Fruit fly (Drosophila melanogaster): ENCODE data around the gene trk.
A peak's percentile ranks its signal among the peaks of the same experiment; 100 is the strongest.

trk gene

dm6 chr2L:10305538-10306147 is 33.5 kb upstream of the trk start:
- TF ChIP-seq Rel (GFP tag; optimal IDR thresholded peaks at IDR 0.05) = no peak
- peak; percentile 92 for TF ChIP-seq Rel (tag; optimal IDR thresholded peaks at IDR 0.05)
- no peak for TF ChIP-seq Myc (optimal IDR thresholded peaks at IDR 0.05)

DNA sequence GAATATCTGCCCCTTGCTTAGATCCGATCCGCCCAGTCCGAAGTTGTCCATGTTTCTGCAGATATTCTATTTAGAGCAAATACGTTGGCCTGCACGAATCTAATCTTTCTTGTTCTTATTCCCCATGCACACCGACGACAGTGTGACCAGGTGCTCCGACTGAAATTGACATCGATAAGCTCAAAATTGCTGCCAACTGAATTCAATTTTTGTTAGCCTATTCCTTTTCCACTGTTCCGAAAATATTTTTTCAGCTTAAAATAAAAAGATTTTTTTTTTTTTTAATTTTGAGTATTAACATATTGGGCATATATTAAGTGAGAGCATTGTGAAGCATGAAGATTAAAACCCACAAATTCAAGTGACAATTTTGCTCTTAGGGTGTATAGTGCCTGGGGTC is 31.7 kb upstream of the trk start, which contains the start of gene nmd:
nmd (minus strand) TSS at position 162 of the 400 bp plus-strand sequence.
- TF ChIP-seq dmrt93B (GFP tag; optimal IDR thresholded peaks at IDR 0.05) (no peak), tai (GFP tag; optimal IDR thresholded peaks at IDR 0.05) (no peak), HLH106 (tag; optimal IDR thresholded peaks at IDR 0.05) (peak; percentile 21), woc (GFP tag; optimal IDR thresholded peaks at IDR 0.05) (peak; percentile 69), foxo (GFP tag; optimal IDR thresholded peaks at IDR 0.05) (no peak), Rel (GFP tag; optimal IDR thresholded peaks at IDR 0.05) (no peak), Rel (tag; optimal IDR thresholded peaks at IDR 0.05) (peak; percentile 70), CG32264 (GFP tag; optimal IDR thresholded peaks at IDR 0.05) (no peak), usp (GFP tag; optimal IDR thresholded peaks at IDR 0.05) (no peak), OdsH (GFP tag; optimal IDR thresholded peaks at IDR 0.05) (no peak), Dif (GFP tag; optimal IDR thresholded peaks at IDR 0.05; ENCODE audit: partially characterized antibody) (no peak), Sp1 (GFP tag; optimal IDR thresholded peaks at IDR 0.05) (no peak), fru (GFP tag; optimal IDR thresholded peaks at IDR 0.05) (no peak), Abd-B (GFP tag; optimal IDR thresholded peaks at IDR 0.05) (no peak), Vsx2 (GFP tag; optimal IDR thresholded peaks at IDR 0.05; ENCODE audit: partially characterized antibody) (no peak)

- no peak for TF ChIP-seq OdsH (GFP tag; optimal IDR thresholded peaks at IDR 0.05)
- TF ChIP-seq ey (GFP tag; optimal IDR thresholded peaks at IDR 0.05) = no peak
- TF ChIP-seq brk (GFP tag; optimal IDR thresholded peaks at IDR 0.05) = no peak
- TF ChIP-seq Dfd (GFP tag; optimal IDR thresholded peaks at IDR 0.05) = no peak
- no peak for TF ChIP-seq dsf (GFP tag; optimal IDR thresholded peaks at IDR 0.05; ENCODE audit: borderline replicate concordance)
- no peak for TF ChIP-seq GATAd (GFP tag; optimal IDR thresholded peaks at IDR 0.05)
Observed at dm6 chr2L:10301918-10302317, 29.8 kb upstream of the trk start, which contains the start of gene CG13138. Gene CG13138 (minus strand): TSS chr2L:10302018.

dm6 chr2L:10299810-10300147 is 27.7 kb upstream of the trk start, which contains the start of gene CYLD:
Gene CYLD (minus strand): TSS chr2L:10299847.
- TF ChIP-seq OdsH (GFP tag; optimal IDR thresholded peaks at IDR 0.05) = peak; percentile 50
- no peak for TF ChIP-seq sv (GFP tag; optimal IDR thresholded peaks at IDR 0.05)
- TF ChIP-seq sage (GFP tag; optimal IDR thresholded peaks at IDR 0.05) = peak; percentile 7
- no peak for TF ChIP-seq h (GFP tag; optimal IDR thresholded peaks at IDR 0.05)
- TF ChIP-seq foxo (GFP tag; optimal IDR thresholded peaks at IDR 0.05) = peak in 1 of 2 experiments; percentile 62
- peak; percentile 64 for TF ChIP-seq rgr (GFP tag; optimal IDR thresholded peaks at IDR 0.05)
- TF ChIP-seq Vsx2 (GFP tag; optimal IDR thresholded peaks at IDR 0.05; ENCODE audit: partially characterized antibody) = no peak
- TF ChIP-seq Myc (optimal IDR thresholded peaks at IDR 0.05) = no peak
- TF ChIP-seq usp (GFP tag; optimal IDR thresholded peaks at IDR 0.05) = no peak
- peak; percentile 25 for TF ChIP-seq psq (GFP tag; optimal IDR thresholded peaks at IDR 0.05)
- peak; percentile 34 for TF ChIP-seq CG9705 (GFP tag; optimal IDR thresholded peaks at IDR 0.05)
- no peak for TF ChIP-seq dmrt93B (GFP tag; optimal IDR thresholded peaks at IDR 0.05)
- TF ChIP-seq brk (GFP tag; optimal IDR thresholded peaks at IDR 0.05) = peak; percentile 68
- TF ChIP-seq tai (GFP tag; optimal IDR thresholded peaks at IDR 0.05) = no peak
- peak; percentile 70 for TF ChIP-seq Hnf4 (GFP tag; optimal IDR thresholded peaks at IDR 0.05)
- peak; percentile 56 for TF ChIP-seq Jra (GFP tag; optimal IDR thresholded peaks at IDR 0.05)
- peak; percentile 60 for TF ChIP-seq HLH106 (tag; optimal IDR thresholded peaks at IDR 0.05)
- peak; percentile 4 for TF ChIP-seq woc (GFP tag; optimal IDR thresholded peaks at IDR 0.05)
- TF ChIP-seq ey (GFP tag; optimal IDR thresholded peaks at IDR 0.05) = peak; percentile 14
- TF ChIP-seq Sp1 (GFP tag; optimal IDR thresholded peaks at IDR 0.05) = no peak
- TF ChIP-seq Dif (GFP tag; optimal IDR thresholded peaks at IDR 0.05; ENCODE audit: partially characterized antibody) = no peak

DNA sequence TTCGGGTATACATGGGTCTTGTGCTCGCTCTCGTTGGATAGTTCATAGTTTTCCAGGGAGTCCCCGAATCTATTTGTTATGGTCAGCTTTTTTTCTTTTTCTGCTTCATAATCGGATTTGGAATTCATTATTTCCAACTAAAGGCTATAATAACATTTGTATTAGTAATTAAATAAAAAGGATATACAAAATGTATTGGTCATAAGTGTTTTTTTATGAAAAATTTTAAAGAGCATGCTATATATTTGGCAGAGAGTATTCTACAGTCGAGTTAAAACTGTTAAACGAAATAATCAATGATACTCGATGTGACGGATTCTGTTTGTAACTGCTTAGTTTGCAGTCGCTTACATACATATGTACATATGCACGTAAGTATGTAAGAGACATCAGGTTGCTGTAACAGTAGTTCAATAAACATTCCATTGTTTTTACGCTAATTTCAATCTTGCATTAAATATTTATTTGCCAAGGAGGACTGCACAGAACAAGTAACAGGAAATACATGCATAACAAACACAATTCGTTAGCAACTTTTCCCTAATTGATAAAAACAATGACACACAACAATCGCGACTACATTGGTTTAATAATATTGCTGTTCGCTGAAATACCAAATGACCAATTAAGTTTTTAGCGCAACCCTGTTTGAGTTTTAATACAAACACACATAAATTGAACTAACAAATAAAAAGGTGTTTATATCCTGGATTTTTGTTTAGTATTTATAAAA is 27.1 kb upstream of the trk start:
- TF ChIP-seq sage (GFP tag; optimal IDR thresholded peaks at IDR 0.05) (peak; percentile 37), Hnf4 (GFP tag; optimal IDR thresholded peaks at IDR 0.05) (no peak)
